Fruit fly (Drosophila melanogaster): ENCODE data around the gene Vps15.

The Vps15 gene

dm6 chr3R:9236883-9237267, 8.8 kb downstream of the Vps15 start (continued):
- TF ChIP-seq otp (GFP tag; IDR thresholded peaks at IDR 0.05) (0 out of 3 replicates have a peak, but pooled peaks have one; percentile 48), pfk (GFP tag; optimal IDR thresholded peaks at IDR 0.05) (peak; percentile 34), CG10267 (tag; optimal IDR thresholded peaks at IDR 0.05) (peak; percentile 89), Hand (GFP tag; optimal IDR thresholded peaks at IDR 0.05) (peak; percentile 33), dan (GFP tag; IDR thresholded peaks at IDR 0.05) (no peak), hkb (optimal IDR thresholded peaks at IDR 0.05) (no peak), hkb (GFP tag; IDR thresholded peaks at IDR 0.05) (peak; percentile 45; the same call in 1 of the 2 replicates), CG32532 (GFP tag; IDR thresholded peaks at IDR 0.05) (peak; percentile 74), CG7987 (GFP tag; optimal IDR thresholded peaks at IDR 0.05) (peak; percentile 34), Side (GFP tag; optimal IDR thresholded peaks at IDR 0.05) (no peak), sim (GFP tag; IDR thresholded peaks at IDR 0.05) (0 out of 2 replicates have a peak, but pooled peaks have one; percentile 22), CG13287 (GFP tag; IDR thresholded peaks at IDR 0.05; ENCODE audit: partially characterized antibody) (peak; percentile 11; the same call in 1 of the 2 replicates), dpn (GFP tag; optimal IDR thresholded peaks at IDR 0.05) (no peak), Dll (GFP tag; IDR thresholded peaks at IDR 0.05; ENCODE audit: partially characterized antibody) (no peak), lov (optimal IDR thresholded peaks at IDR 0.05) (no peak), lov (GFP tag; IDR thresholded peaks at IDR 0.05) (0 out of 3 replicates have a peak, but pooled peaks have one; percentile 27), CG8281 (tag; optimal IDR thresholded peaks at IDR 0.05) (no peak), E2f2 (GFP tag; IDR thresholded peaks at IDR 0.05) (no peak), caup (GFP tag; optimal IDR thresholded peaks at IDR 0.05; ENCODE audit: severe bottlenecking) (peak; percentile 44), Rfx (GFP tag; IDR thresholded peaks at IDR 0.05) (peak; percentile 18; the same call in 1 of the 2 replicates), CG1832 (GFP tag; optimal IDR thresholded peaks at IDR 0.05) (peak; percentile 32), CG17568 (GFP tag; optimal IDR thresholded peaks at IDR 0.05) (no peak), mirr (GFP tag; optimal IDR thresholded peaks at IDR 0.05) (peak; percentile 34), aop (GFP tag; IDR thresholded peaks at IDR 0.05) (no peak), sd (tag; optimal IDR thresholded peaks at IDR 0.05) (peak; percentile 35), CG3838 (GFP tag; optimal IDR thresholded peaks at IDR 0.05) (no peak), run (tag; optimal IDR thresholded peaks at IDR 0.05) (no peak), Vsx1 (GFP tag; optimal IDR thresholded peaks at IDR 0.05) (no peak), CG2120 (GFP tag; optimal IDR thresholded peaks at IDR 0.05) (peak; percentile 18), klu (GFP tag; IDR thresholded peaks at IDR 0.05) (no peak), CG14710 (tag; optimal IDR thresholded peaks at IDR 0.05) (peak; percentile 78), ci (GFP tag; IDR thresholded peaks at IDR 0.05) (peak; percentile 69; the same call in 2 of the 3 replicates), NfI (GFP tag; optimal IDR thresholded peaks at IDR 0.05) (peak; percentile 38), sens (GFP tag) (peak; percentile 80), CG10979 (tag; optimal IDR thresholded peaks at IDR 0.05) (no peak), CG15514 (GFP tag; optimal IDR thresholded peaks at IDR 0.05) (peak; percentile 47), tap (tag; optimal IDR thresholded peaks at IDR 0.05) (no peak), odd (GFP tag; optimal IDR thresholded peaks at IDR 0.05) (peak; percentile 28), CG10959 (GFP tag; IDR thresholded peaks at IDR 0.05) (no peak), cato (GFP tag; optimal IDR thresholded peaks at IDR 0.05; ENCODE audit: borderline replicate concordance) (no peak), CG6689 (GFP tag; IDR thresholded peaks at IDR 0.05) (no peak), CTCF (GFP tag; optimal IDR thresholded peaks at IDR 0.05) (peak; percentile 7), CG6791 (GFP tag; IDR thresholded peaks at IDR 0.05; ENCODE audit: partially characterized antibody) (no peak), zfh1 (GFP tag; IDR thresholded peaks at IDR 0.05) (no peak), tin (GFP tag; optimal IDR thresholded peaks at IDR 0.05) (peak; percentile 2), stwl (tag; optimal IDR thresholded peaks at IDR 0.05) (peak; percentile 7), ATbp (GFP tag; optimal IDR thresholded peaks at IDR 0.05) (no peak), z (GFP tag; IDR thresholded peaks at IDR 0.05) (0 out of 3 replicates have a peak, but pooled peaks have one; percentile 19), CG4360 (GFP tag; IDR thresholded peaks at IDR 0.05) (peak; percentile 64), Nf-YC (tag; optimal IDR thresholded peaks at IDR 0.05) (peak; percentile 31), zen (tag; optimal IDR thresholded peaks at IDR 0.05) (no peak)

All from whole organism, embryonic.